Worm (Caenorhabditis elegans) whole organism, midembryonic: Measurements from ENCODE around the gene F38B6.2.
A peak's percentile ranks its signal among the peaks of the same experiment; 100 is the strongest.

Experiments used
- T22C8.4 ChIP-seq: fragments of 200-800 bp; sonication (Bioruptor generic); IDR thresholded peaks from 2 replicates; pipeline ENCODE4 v1.3.6; 2022; ENCODE audit warnings: missing genetic modification characterization, missing compliant biosample characterization
- cog-1 ChIP-seq: sonication (generic microtip); optimal IDR thresholded peaks from 2 replicates; lab custom pipeline; 2016; ENCODE audit warnings: missing genetic modification characterization, missing compliant biosample characterization
- flt-1 ChIP-seq: fragments of 200-800 bp; sonication (Bioruptor generic); IDR thresholded peaks from 2 replicates; pipeline ENCODE4 v1.3.6; 2022; ENCODE audit warnings: missing genetic modification characterization, missing compliant biosample characterization
- klf-2 ChIP-seq: fragments of 200-800 bp; sonication (Bioruptor generic); conservative IDR thresholded peaks from 2 replicates; pipeline ENCODE4 v1.3.6; 2022; ENCODE audit warnings: missing genetic modification reagents, missing genetic modification characterization, missing compliant biosample characterization
- med-1 ChIP-seq: sonication (generic microtip); optimal IDR thresholded peaks from 2 replicates; lab custom pipeline; 2017; ENCODE audit warnings: missing genetic modification characterization, mild to moderate bottlenecking, missing compliant biosample characterization, antibody characterized with exemption, missing genetic modification reagents; ENCODE audit not compliant: insufficient read depth
- ref-1 ChIP-seq: fragments of 200-800 bp; sonication (Bioruptor generic); conservative IDR thresholded peaks from 2 replicates; pipeline ENCODE4 v1.3.6; 2022; ENCODE audit warnings: missing genetic modification reagents, missing genetic modification characterization, missing compliant biosample characterization
- tab-1 ChIP-seq: fragments of 200-800 bp; sonication (Bioruptor generic); IDR thresholded peaks from 2 replicates; pipeline ENCODE4 v1.3.6; 2022; ENCODE audit warnings: missing genetic modification characterization, missing compliant biosample characterization
- ztf-23 ChIP-seq: fragments of 200-800 bp; sonication (Bioruptor generic); IDR thresholded peaks from 2 replicates; pipeline ENCODE4 v1.3.6; 2022; ENCODE audit warnings: missing genetic modification reagents, missing genetic modification characterization, missing compliant biosample characterization
- ztf-29 ChIP-seq: fragments of 200-800 bp; sonication (Bioruptor generic); IDR thresholded peaks from 2 replicates; pipeline ENCODE4 v1.3.6; 2022; ENCODE audit warnings: missing genetic modification reagents, missing genetic modification characterization, missing compliant biosample characterization

The F38B6.2 gene

DNA sequence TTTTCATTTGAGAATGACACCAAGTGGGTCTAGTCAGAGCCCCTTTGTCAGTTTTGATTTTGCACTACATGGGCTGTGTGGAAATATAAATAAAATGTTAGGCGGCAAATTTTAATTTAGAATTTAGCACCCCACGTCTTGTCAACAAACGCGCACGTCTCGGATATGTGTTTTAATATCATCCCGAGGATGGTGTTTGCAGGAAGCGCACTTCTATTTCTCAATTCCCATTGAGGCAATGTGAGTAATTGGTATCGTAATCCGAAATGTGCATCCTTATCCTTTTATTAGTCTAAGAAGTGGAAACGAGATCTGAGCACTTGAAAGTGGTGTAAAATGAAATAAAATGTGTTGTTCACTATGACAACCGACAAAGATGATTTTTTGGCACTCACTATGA, 10.6 kb upstream of the F38B6.2 start:
- TF ChIP-seq cog-1 (tag; lab: Kevin White, UChicago) (no peak), med-1 (GFP tag; lab: Kevin White, UChicago) (no peak), ztf-29 (GFP tag; lab: Robert Waterston, UW) (no peak), flt-1 (GFP tag; lab: Robert Waterston, UW) (no peak), T22C8.4 (GFP tag; lab: Robert Waterston, UW) (no peak), ref-1 (GFP tag; lab: Robert Waterston, UW) (no peak), klf-2 (GFP tag; lab: Robert Waterston, UW) (no peak), tab-1 (GFP tag; lab: Robert Waterston, UW) (no peak), ztf-23 (no peak)

DNA sequence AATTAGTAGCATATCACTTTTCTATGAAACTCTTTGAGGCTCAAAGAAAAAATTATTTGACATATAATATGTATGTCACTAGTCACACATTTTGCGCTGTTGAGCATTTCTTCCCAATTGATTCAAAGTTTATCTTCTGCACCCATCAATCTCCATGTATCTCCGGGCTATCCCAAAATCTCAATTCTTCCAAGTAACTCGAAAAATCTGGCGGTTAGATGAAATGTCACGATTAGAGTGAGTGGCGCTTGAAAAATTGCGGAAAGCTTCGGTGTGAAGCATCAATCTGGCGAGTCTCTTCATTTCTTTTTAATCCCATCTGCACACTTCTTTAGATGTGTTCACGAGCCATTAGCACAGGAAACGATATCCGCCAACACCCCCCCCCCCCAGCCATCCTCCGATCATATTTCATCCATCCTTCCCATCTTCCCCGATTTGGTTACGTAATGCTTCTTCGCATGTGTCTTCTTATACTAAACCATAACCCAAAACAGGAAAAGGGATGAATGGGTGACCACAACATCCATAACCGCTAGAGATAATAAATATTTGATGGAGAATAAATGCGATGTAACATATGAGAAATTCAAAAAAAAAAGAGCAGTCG, 9.3 kb upstream of the F38B6.2 start:
- no peak for TF ChIP-seq klf-2 (GFP tag; lab: Robert Waterston, UW)
- peak; percentile 48 for TF ChIP-seq cog-1 (tag; lab: Kevin White, UChicago)
- no peak for TF ChIP-seq ref-1 (GFP tag; lab: Robert Waterston, UW)
- no peak for TF ChIP-seq T22C8.4 (GFP tag; lab: Robert Waterston, UW)
- no peak for TF ChIP-seq ztf-29 (GFP tag; lab: Robert Waterston, UW)
- no peak for TF ChIP-seq med-1 (GFP tag; lab: Kevin White, UChicago)

DNA sequence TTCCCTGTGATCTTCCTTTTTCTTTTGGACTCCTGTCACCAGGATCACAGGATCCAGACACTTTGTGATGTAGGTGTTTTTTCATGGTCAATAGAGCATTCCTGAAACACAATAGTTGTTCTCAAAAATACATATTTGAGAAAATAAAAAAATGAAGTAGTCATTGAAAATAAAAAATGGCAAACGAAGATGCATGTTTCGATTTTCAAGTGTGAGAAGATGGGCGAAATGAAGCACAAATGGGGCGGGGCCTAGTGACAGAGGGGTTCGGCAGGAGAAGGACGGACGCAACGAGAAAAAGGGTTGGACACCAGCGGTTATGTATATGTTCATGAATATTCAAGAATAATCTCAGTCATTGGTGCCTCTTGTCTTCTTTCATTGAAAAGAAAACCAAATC, 8.3 kb upstream of the F38B6.2 start, which contains the start of gene F38B6.6:
Gene F38B6.6, minus strand, starts transcription at position 101 of the 400 bp plus-strand sequence.
- TF ChIP-seq ref-1 (GFP tag; lab: Robert Waterston, UW) (no peak), cog-1 (tag; lab: Kevin White, UChicago) (no peak), klf-2 (GFP tag; lab: Robert Waterston, UW) (no peak)

DNA sequence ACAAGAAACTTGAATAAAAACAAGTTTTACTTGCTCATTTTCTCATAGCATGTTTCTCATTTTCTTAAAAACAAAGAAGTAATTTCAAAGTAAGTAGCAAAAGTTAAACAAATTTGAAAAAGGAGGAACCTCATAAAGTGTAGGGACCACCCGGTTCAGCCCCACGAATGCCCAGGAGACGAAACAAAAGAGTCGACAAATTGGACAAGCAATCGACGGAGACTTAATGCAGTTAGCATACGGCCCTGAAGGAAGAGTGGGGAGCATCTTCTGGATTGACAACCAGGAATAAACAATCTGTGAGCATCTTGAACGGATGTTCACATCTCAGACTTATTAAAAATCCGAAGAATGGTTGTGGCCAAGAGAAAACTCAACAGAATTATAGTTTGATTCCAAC, 6.7 kb upstream of the F38B6.2 start:
- no peak for TF ChIP-seq T22C8.4 (GFP tag; lab: Robert Waterston, UW)
- TF ChIP-seq flt-1 (GFP tag; lab: Robert Waterston, UW): no peak
- TF ChIP-seq tab-1 (GFP tag; lab: Robert Waterston, UW): no peak

DNA sequence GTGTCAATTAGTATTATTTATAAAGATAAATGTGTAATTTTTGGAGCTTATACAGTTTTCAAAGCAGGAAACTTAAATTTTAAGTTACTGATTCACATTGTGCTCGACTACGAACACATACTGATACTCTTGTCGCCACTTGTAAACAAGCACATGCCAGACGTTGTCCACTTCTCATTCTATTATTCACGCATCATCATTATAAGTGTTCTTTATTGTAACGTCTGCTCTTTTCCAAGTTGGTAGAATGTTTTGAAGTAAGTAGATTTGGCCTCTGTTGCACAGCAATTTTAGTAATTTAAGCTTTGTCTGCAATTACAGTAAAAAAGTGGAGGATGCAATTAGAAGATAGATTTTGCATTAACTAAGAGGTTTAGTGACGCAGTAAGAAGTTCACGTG, 5.4 kb upstream of the F38B6.2 start:
- TF ChIP-seq ref-1 (GFP tag; lab: Robert Waterston, UW) (no peak), tab-1 (GFP tag; lab: Robert Waterston, UW) (no peak), cog-1 (tag; lab: Kevin White, UChicago) (no peak), T22C8.4 (GFP tag; lab: Robert Waterston, UW) (no peak), klf-2 (GFP tag; lab: Robert Waterston, UW) (no peak), ztf-29 (GFP tag; lab: Robert Waterston, UW) (no peak), med-1 (GFP tag; lab: Kevin White, UChicago) (no peak), flt-1 (GFP tag; lab: Robert Waterston, UW) (no peak), ztf-23 (no peak)

DNA sequence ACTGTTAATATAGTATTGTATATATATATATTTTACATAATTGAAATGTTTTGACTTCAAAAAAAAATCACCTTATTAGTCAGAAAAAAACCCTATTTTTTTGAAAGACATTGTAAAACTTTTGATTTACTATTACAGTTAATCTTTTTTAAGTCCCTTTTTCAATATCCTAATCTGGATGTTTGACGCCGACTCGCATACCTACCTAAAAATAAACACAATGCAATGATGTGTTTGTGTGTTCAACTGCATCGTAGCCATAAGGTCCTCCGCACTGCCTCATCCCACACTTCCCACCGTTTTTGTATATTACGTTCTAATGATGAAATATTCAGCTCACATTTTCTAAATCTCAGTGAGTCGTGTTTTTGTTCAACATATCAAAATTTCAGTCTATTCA, 5.0 kb upstream of the F38B6.2 start, which contains the start of gene F38B6.3:
Gene F38B6.3, plus strand, starts transcription at position 301 of the 400 bp plus-strand sequence.
- no peak for TF ChIP-seq ztf-29 (GFP tag; lab: Robert Waterston, UW)
- no peak for TF ChIP-seq med-1 (GFP tag; lab: Kevin White, UChicago)
- TF ChIP-seq ref-1 (GFP tag; lab: Robert Waterston, UW): no peak
- no peak for TF ChIP-seq klf-2 (GFP tag; lab: Robert Waterston, UW)
- no peak for TF ChIP-seq flt-1 (GFP tag; lab: Robert Waterston, UW)
- TF ChIP-seq tab-1 (GFP tag; lab: Robert Waterston, UW): no peak
- TF ChIP-seq ztf-23: no peak
- no peak for TF ChIP-seq cog-1 (tag; lab: Kevin White, UChicago)
- TF ChIP-seq T22C8.4 (GFP tag; lab: Robert Waterston, UW): no peak

DNA sequence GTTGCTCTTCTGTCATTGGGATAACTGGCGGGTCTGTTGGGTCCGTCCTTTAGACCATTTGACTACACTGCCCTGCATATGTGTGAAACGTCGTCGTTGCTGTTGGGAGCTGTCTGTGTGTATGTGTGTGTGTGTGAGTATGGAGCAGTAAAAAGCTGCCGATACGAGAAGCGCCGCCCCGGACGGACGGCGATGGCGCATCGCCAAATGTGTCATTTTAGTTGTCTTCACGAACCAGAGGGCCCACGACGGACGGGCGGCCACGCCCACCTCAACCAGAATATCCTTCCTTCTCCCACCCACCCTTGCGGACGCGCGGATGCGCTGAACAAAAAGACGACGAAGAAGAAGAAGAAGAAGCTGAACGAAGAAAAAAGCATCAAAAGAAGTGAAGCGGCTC, 3.9 kb downstream of the F38B6.2 start, which contains the start of gene acr-2:
Gene acr-2, plus strand, starts transcription at position 301 of the 400 bp plus-strand sequence.
- no peak for TF ChIP-seq med-1 (GFP tag; lab: Kevin White, UChicago)
- TF ChIP-seq tab-1 (GFP tag; lab: Robert Waterston, UW): no peak
- TF ChIP-seq ztf-23: no peak
- no peak for TF ChIP-seq T22C8.4 (GFP tag; lab: Robert Waterston, UW)
- TF ChIP-seq ztf-29 (GFP tag; lab: Robert Waterston, UW): no peak
- no peak for TF ChIP-seq flt-1 (GFP tag; lab: Robert Waterston, UW)
- TF ChIP-seq cog-1 (tag; lab: Kevin White, UChicago): no peak
- no peak for TF ChIP-seq klf-2 (GFP tag; lab: Robert Waterston, UW)
- no peak for TF ChIP-seq ref-1 (GFP tag; lab: Robert Waterston, UW)

DNA sequence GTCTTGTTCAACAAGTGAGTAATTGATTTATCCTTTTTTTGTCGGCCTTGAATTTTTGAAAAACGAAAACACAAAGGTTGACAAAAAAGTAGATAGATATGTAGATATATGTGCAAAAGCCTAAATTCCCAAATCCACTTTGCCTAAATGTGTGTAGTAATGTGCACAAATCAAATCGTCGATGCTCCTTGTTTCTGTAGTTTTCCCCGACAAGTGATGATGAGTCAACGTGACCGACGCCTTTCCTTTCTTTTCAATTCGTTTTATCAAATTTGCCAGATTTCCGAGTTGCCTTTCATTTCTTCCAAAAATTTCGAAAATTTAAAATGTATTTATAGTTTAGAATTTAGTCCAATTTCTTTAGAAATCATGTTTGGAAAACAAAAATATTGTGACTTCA, 6.8 kb downstream of the F38B6.2 start:
- TF ChIP-seq cog-1 (tag; lab: Kevin White, UChicago): no peak
- TF ChIP-seq tab-1 (GFP tag; lab: Robert Waterston, UW): no peak
- TF ChIP-seq ztf-23: no peak
- no peak for TF ChIP-seq ref-1 (GFP tag; lab: Robert Waterston, UW)
- TF ChIP-seq med-1 (GFP tag; lab: Kevin White, UChicago): no peak
- TF ChIP-seq ztf-29 (GFP tag; lab: Robert Waterston, UW): no peak
- no peak for TF ChIP-seq T22C8.4 (GFP tag; lab: Robert Waterston, UW)
- no peak for TF ChIP-seq flt-1 (GFP tag; lab: Robert Waterston, UW)
- TF ChIP-seq klf-2 (GFP tag; lab: Robert Waterston, UW): no peak

DNA sequence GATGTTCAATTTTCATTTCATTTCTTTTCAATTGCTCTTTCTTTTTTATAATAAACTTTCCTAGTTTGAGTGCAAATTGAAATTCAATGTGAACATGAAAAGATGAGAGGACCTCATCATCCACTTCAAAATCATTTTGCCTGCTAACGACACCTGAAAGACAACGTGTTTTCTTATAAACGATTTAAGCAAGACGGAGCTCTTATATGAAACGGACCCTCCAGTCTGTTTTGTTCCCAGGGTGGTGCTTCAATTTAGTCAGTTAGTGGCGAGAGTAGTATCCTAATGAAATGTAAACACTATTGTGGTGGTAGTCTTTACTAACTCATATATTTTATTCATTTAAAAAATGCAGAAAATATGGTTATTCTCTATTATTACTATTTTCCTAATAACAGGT, 10.9 kb downstream of the F38B6.2 start, which contains the start of gene acr-3:
Gene acr-3, plus strand, starts transcription at position 301 of the 400 bp plus-strand sequence.
- TF ChIP-seq klf-2 (GFP tag; lab: Robert Waterston, UW): no peak
- TF ChIP-seq T22C8.4 (GFP tag; lab: Robert Waterston, UW): no peak
- no peak for TF ChIP-seq flt-1 (GFP tag; lab: Robert Waterston, UW)
- no peak for TF ChIP-seq ref-1 (GFP tag; lab: Robert Waterston, UW)
- TF ChIP-seq tab-1 (GFP tag; lab: Robert Waterston, UW): no peak
- no peak for TF ChIP-seq cog-1 (tag; lab: Kevin White, UChicago)
- TF ChIP-seq ztf-29 (GFP tag; lab: Robert Waterston, UW): no peak
- TF ChIP-seq med-1 (GFP tag; lab: Kevin White, UChicago): no peak
